Worm (Caenorhabditis elegans) whole organism, L1 larva: Measurements from ENCODE around the gene slc-36.5.
A peak's percentile ranks its signal among the peaks of the same experiment; 100 is the strongest.

Source experiments
- C04F5.9 ChIP-seq: sonication (generic microtip); optimal IDR thresholded peaks from 2 replicates; lab custom pipeline; 2016; ENCODE audit warnings: missing genetic modification characterization, missing compliant biosample characterization
- C34B4.2 ChIP-seq: sonication (generic microtip); optimal IDR thresholded peaks from 2 replicates; lab custom pipeline; 2017; ENCODE audit warnings: mild to moderate bottlenecking, missing genetic modification characterization, missing compliant biosample characterization
- F16B12.6 ChIP-seq: fragments of 150-350 bp; optimal IDR thresholded peaks from 2 replicates; lab custom pipeline; 2014; ENCODE audit warnings: missing biosample characterization, missing genetic modification characterization
- ceh-63 ChIP-seq: fragments of 200-800 bp; sonication (Bioruptor generic); optimal IDR thresholded peaks from 2 replicates; lab custom pipeline; 2018; ENCODE audit warnings: mild to moderate bottlenecking, missing genetic modification characterization, missing compliant biosample characterization
- ceh-82 ChIP-seq, 3 experiments: fragments of 150-350 bp in 1 of 3; sonication (generic microtip) in 2 of 3; optimal IDR thresholded peaks; 2 replicates each; lab custom pipeline; 2014 to 2017; ENCODE audit warnings: missing biosample characterization in 3 of 3, missing genetic modification characterization in 3 of 3
- ceh-88 ChIP-seq: fragments of 200-800 bp; sonication (Bioruptor generic); IDR thresholded peaks from 2 replicates; pipeline ENCODE4 v1.3.6; 2022; ENCODE audit warnings: missing genetic modification characterization, missing compliant biosample characterization
- ces-1 ChIP-seq: fragments of 150-350 bp; optimal IDR thresholded peaks from 2 replicates; lab custom pipeline; 2014; ENCODE audit warnings: missing biosample characterization, missing genetic modification reagents, missing genetic modification characterization
- dpl-1 ChIP-seq, 3 experiments: fragments of 150-350 bp in 2 of 3; sonication (generic microtip) in 1 of 3; optimal IDR thresholded peaks; 2 replicates each; lab custom pipeline; 2014 to 2017; ENCODE audit warnings: missing biosample characterization in 3 of 3, missing genetic modification characterization in 3 of 3, missing genetic modification reagents in 3 of 3
- efl-1 ChIP-seq, 4 experiments: fragments of 150-350 bp; optimal IDR thresholded peaks in 3 of 4; peaks in 1 of 4; 1 replicate in 1 of 4; 2 replicates in 3 of 4; lab custom pipeline; 2014; ENCODE audit warnings: missing biosample characterization in 2 of 4, missing genetic modification characterization in 2 of 4, missing genetic modification reagents in 2 of 4
- ets-5 ChIP-seq: fragments of 200-800 bp; sonication (Bioruptor generic); IDR thresholded peaks from 2 replicates; pipeline ENCODE4 v1.3.6; 2022; ENCODE audit warnings: missing genetic modification characterization, missing compliant biosample characterization
- fkh-8 ChIP-seq: sonication (generic microtip); optimal IDR thresholded peaks from 2 replicates; lab custom pipeline; 2016; ENCODE audit warnings: mild to moderate bottlenecking, missing genetic modification characterization, missing compliant biosample characterization
- fos-1 ChIP-seq: fragments of 150-350 bp; optimal IDR thresholded peaks from 2 replicates; lab custom pipeline; 2014; ENCODE audit warnings: missing biosample characterization, missing genetic modification characterization
- hlh-17 ChIP-seq: fragments of 200-800 bp; sonication (Bioruptor generic); optimal IDR thresholded peaks from 2 replicates; lab custom pipeline; 2018; ENCODE audit warnings: missing genetic modification characterization, mild to moderate bottlenecking, missing compliant biosample characterization, moderate library complexity, borderline replicate concordance
- hlh-4 ChIP-seq: sonication (generic microtip); optimal IDR thresholded peaks from 2 replicates; lab custom pipeline; 2016; ENCODE audit warnings: mild to moderate bottlenecking, missing genetic modification characterization, missing compliant biosample characterization
- hpl-2 ChIP-seq: fragments of 150-350 bp; optimal IDR thresholded peaks from 2 replicates; lab custom pipeline; 2014; ENCODE audit warnings: missing biosample characterization, missing genetic modification reagents, missing genetic modification characterization
- isw-1 ChIP-seq: fragments of 200-800 bp; sonication (Bioruptor generic); IDR thresholded peaks from 2 replicates; pipeline ENCODE4 v1.3.6; 2022; ENCODE audit warnings: missing genetic modification characterization, missing compliant biosample characterization
- lin-13 ChIP-seq: fragments of 150-350 bp; optimal IDR thresholded peaks from 2 replicates; lab custom pipeline; 2014; ENCODE audit warnings: missing biosample characterization, missing genetic modification reagents, missing genetic modification characterization
- lin-14 ChIP-seq: fragments of 200-800 bp; sonication (Bioruptor generic); optimal IDR thresholded peaks from 2 replicates; lab custom pipeline; 2018; ENCODE audit warnings: mild to moderate bottlenecking, missing genetic modification characterization, moderate library complexity, missing compliant biosample characterization
- lin-35 ChIP-seq, 2 experiments: fragments of 150-350 bp; optimal IDR thresholded peaks; 2 replicates each; lab custom pipeline; 2014; ENCODE audit warnings: missing biosample characterization in 2 of 2, missing genetic modification characterization in 2 of 2, missing genetic modification reagents in 2 of 2
- lsy-2 ChIP-seq, 2 experiments: fragments of 150-350 bp; optimal IDR thresholded peaks; 2 replicates each; lab custom pipeline; 2014; ENCODE audit warnings: missing biosample characterization in 2 of 2, missing genetic modification characterization in 2 of 2
- mdl-1 ChIP-seq, 2 experiments: fragments of 150-350 bp; optimal IDR thresholded peaks; 2 replicates each; lab custom pipeline; 2014 to 2017; ENCODE audit warnings: missing biosample characterization in 2 of 2, missing genetic modification characterization in 2 of 2, inconsistent platforms in 1 of 2
- mef-2 ChIP-seq: fragments of 150-350 bp; optimal IDR thresholded peaks from 2 replicates; lab custom pipeline; 2014; ENCODE audit warnings: missing biosample characterization, missing genetic modification characterization
- mep-1 ChIP-seq: fragments of 150-350 bp; optimal IDR thresholded peaks from 2 replicates; lab custom pipeline; 2014; ENCODE audit warnings: missing biosample characterization, missing genetic modification characterization
- nhr-11 ChIP-seq: fragments of 150-350 bp; optimal IDR thresholded peaks from 2 replicates; lab custom pipeline; 2014; ENCODE audit warnings: missing biosample characterization, missing genetic modification characterization
- nhr-12 ChIP-seq: sonication (generic microtip); optimal IDR thresholded peaks from 2 replicates; lab custom pipeline; 2017; ENCODE audit warnings: missing biosample characterization, missing genetic modification characterization
- nhr-19 ChIP-seq: fragments of 200-800 bp; sonication (Bioruptor generic); conservative IDR thresholded peaks from 2 replicates; pipeline ENCODE4 v1.3.6; 2022; ENCODE audit warnings: missing genetic modification characterization, missing compliant biosample characterization
- nhr-20 ChIP-seq: sonication (generic microtip); optimal IDR thresholded peaks from 2 replicates; lab custom pipeline; 2016; ENCODE audit warnings: mild to moderate bottlenecking, missing genetic modification characterization, missing compliant biosample characterization
- nhr-47 ChIP-seq: sonication (generic microtip); optimal IDR thresholded peaks from 2 replicates; lab custom pipeline; 2016; ENCODE audit warnings: mild to moderate bottlenecking, missing genetic modification characterization, moderate library complexity, missing compliant biosample characterization
- nhr-71 ChIP-seq: sonication (generic microtip); optimal IDR thresholded peaks from 2 replicates; lab custom pipeline; 2016; ENCODE audit warnings: mild to moderate bottlenecking, missing genetic modification characterization, moderate library complexity, missing compliant biosample characterization
- pag-3 ChIP-seq: sonication (generic microtip); optimal IDR thresholded peaks from 2 replicates; lab custom pipeline; 2017; ENCODE audit warnings: missing genetic modification characterization, mild to moderate bottlenecking, missing compliant biosample characterization, antibody characterized with exemption, borderline replicate concordance; ENCODE audit not compliant: insufficient read depth
- pax-3 ChIP-seq: fragments of 200-800 bp; sonication (Bioruptor generic); optimal IDR thresholded peaks from 2 replicates; lab custom pipeline; 2018; ENCODE audit warnings: mild to moderate bottlenecking, missing genetic modification characterization, moderate library complexity, missing compliant biosample characterization
- pqm-1 ChIP-seq: sonication (generic microtip); optimal IDR thresholded peaks from 3 replicates; lab custom pipeline; 2017; ENCODE audit warnings: missing biosample characterization, missing genetic modification characterization
- rnt-1 ChIP-seq: sonication (generic microtip); optimal IDR thresholded peaks from 2 replicates; lab custom pipeline; 2016; ENCODE audit warnings: mild to moderate bottlenecking, missing genetic modification characterization, moderate library complexity, missing compliant biosample characterization
- skn-1 ChIP-seq: fragments of 150-350 bp; optimal IDR thresholded peaks from 2 replicates; lab custom pipeline; 2014; ENCODE audit warnings: missing biosample characterization, missing genetic modification characterization
- snpc-4 ChIP-seq: fragments of 150-350 bp; optimal IDR thresholded peaks from 2 replicates; lab custom pipeline; 2014; ENCODE audit warnings: missing biosample characterization, missing genetic modification characterization
- snu-23 ChIP-seq: sonication (generic microtip); optimal IDR thresholded peaks from 2 replicates; lab custom pipeline; 2016; ENCODE audit warnings: missing genetic modification characterization, missing compliant biosample characterization
- sptf-1 ChIP-seq: fragments of 150-350 bp; optimal IDR thresholded peaks from 2 replicates; lab custom pipeline; 2014; ENCODE audit warnings: missing biosample characterization, missing genetic modification characterization
- swsn-7 ChIP-seq: sonication (generic microtip); optimal IDR thresholded peaks from 2 replicates; lab custom pipeline; 2016; ENCODE audit warnings: missing genetic modification characterization, missing compliant biosample characterization
- tbx-2 ChIP-seq: sonication (generic microtip); optimal IDR thresholded peaks from 2 replicates; lab custom pipeline; 2016; ENCODE audit warnings: missing genetic modification characterization, missing compliant biosample characterization
- unc-130 ChIP-seq: fragments of 150-350 bp; optimal IDR thresholded peaks from 2 replicates; lab custom pipeline; 2017; ENCODE audit warnings: missing biosample characterization, missing genetic modification characterization, inconsistent platforms
- unc-62 ChIP-seq: fragments of 150-350 bp; optimal IDR thresholded peaks from 2 replicates; lab custom pipeline; 2014; ENCODE audit warnings: missing biosample characterization, missing genetic modification reagents, missing genetic modification characterization
- unc-86 ChIP-seq: sonication (generic microtip); optimal IDR thresholded peaks from 2 replicates; lab custom pipeline; 2016; ENCODE audit warnings: missing genetic modification characterization, missing compliant biosample characterization
- unc-98 ChIP-seq: fragments of 200-800 bp; sonication (Bioruptor generic); IDR thresholded peaks from 2 replicates; pipeline ENCODE4 v1.3.6; 2022; ENCODE audit warnings: missing genetic modification characterization, missing compliant biosample characterization
- xbp-1 ChIP-seq: sonication (generic microtip); optimal IDR thresholded peaks from 2 replicates; lab custom pipeline; 2016; ENCODE audit warnings: missing genetic modification characterization, missing compliant biosample characterization
- zip-4 ChIP-seq: fragments of 200-800 bp; sonication (Bioruptor generic); optimal IDR thresholded peaks from 2 replicates; lab custom pipeline; 2018; ENCODE audit warnings: mild to moderate bottlenecking, missing genetic modification characterization, moderate library complexity, missing compliant biosample characterization
- ztf-11 ChIP-seq, 2 experiments: sonication (generic microtip); optimal IDR thresholded peaks; 2 replicates each; lab custom pipeline; 2016 to 2017; ENCODE audit warnings: missing genetic modification characterization in 2 of 2, missing biosample characterization in 1 of 2, missing compliant biosample characterization in 1 of 2
- ztf-4 ChIP-seq: fragments of 150-350 bp; optimal IDR thresholded peaks from 2 replicates; lab custom pipeline; 2014; ENCODE audit warnings: missing biosample characterization, missing genetic modification characterization

Gene slc-36.5

DNA sequence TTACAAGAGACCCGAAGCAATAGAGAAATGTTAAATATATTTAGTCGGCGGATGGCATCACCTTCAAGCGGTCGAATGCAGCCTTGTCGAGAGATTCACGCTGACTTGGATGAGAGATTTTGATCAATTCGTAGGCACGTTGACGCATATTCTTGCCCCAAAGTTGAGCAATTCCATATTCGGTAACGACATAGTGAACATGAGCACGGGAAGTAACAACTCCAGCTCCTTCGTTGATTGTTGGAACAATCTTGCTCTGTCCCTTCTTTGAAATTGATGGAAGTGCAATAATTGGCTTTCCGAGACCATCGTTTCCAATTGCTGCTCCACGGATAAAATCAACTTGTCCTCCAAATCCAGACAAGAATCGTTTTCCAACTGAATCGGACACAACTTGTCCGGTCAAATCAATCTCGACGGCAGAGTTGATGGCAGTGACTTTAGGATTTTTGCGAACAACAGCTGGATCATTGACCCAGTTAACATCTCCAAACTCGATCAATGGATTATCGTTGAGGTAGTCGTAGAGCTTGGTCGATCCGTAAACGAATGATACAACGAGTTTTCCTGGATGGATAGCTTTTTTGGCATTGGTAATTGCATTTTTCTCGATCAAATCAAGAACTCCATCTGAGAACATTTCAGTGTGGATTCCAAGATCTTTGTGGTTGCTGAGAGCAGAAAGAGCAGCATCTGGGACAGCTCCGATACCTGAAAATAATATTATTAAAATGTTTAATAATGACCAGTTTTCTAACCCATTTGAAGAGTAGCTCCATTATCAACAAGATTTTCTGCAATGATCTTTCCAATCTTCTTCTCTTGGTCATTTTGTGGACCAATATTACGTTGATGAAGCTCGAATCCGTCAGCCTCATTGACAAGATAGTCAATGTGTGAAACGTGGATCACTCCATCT, 12.1 kb upstream of the slc-36.5 start (continued):
- TF ChIP-seq unc-130 (tag; lab: Kevin White, UChicago) (no peak), nhr-12 (tag; lab: Kevin White, UChicago) (no peak), mef-2 (tag; lab: Kevin White, UChicago) (no peak), fos-1 (tag; lab: Kevin White, UChicago) (no peak), nhr-71 (tag; lab: Kevin White, UChicago) (no peak), snpc-4 (no peak), nhr-11 (tag; lab: Kevin White, UChicago) (no peak), nhr-20 (peak; percentile 11), skn-1 (tag; lab: Kevin White, UChicago) (peak; percentile 8), hlh-4 (no peak), unc-98 (GFP tag; lab: Robert Waterston, UW) (no peak), ztf-4 (tag; lab: Kevin White, UChicago) (peak; percentile 39), lin-35 (GFP tag; optimal IDR thresholded peaks at IDR 0.05; lab: Kevin White, UChicago) (peak in 1 of 2 experiments; percentile 9), pax-3 (tag; lab: Kevin White, UChicago) (no peak), lin-13 (peak; percentile 17), zip-4 (GFP tag; lab: Kevin White, UChicago) (no peak), sptf-1 (tag; lab: Kevin White, UChicago) (no peak)

DNA sequence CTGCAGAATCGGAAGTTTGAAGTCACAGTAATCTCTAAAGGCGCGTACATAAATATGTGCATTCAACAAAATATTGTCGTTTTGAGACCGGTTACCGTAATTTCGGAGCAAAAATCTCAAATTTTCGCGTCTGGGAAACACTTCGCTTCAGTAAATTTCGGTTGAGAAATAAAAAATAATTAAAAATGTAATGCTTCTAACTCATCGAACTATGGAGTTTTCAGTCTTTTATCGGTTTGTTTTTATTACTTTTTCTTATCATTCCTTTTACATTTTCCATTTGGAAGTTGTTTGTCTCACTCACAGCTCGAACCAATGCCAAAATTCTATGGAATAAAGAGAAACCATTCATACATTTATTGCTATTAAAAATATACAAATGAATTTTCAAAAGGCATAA, 11.4 kb upstream of the slc-36.5 start:
- TF ChIP-seq sptf-1 (tag; lab: Kevin White, UChicago), result no peak
- TF ChIP-seq pqm-1, result no peak
- peak; percentile 43 for TF ChIP-seq rnt-1 (tag; lab: Kevin White, UChicago)
- peak; percentile 40 for TF ChIP-seq swsn-7 (tag; lab: Kevin White, UChicago)
- peak; percentile 70 for TF ChIP-seq tbx-2 (tag; lab: Kevin White, UChicago)
- TF ChIP-seq F16B12.6, result no peak
- TF ChIP-seq mef-2 (tag; lab: Kevin White, UChicago), result no peak
- TF ChIP-seq snu-23 (GFP tag; lab: Kevin White, UChicago), result peak; percentile 89
- no peak for TF ChIP-seq fos-1 (tag; lab: Kevin White, UChicago)
- TF ChIP-seq mep-1, result no peak
- peak; percentile 70 for TF ChIP-seq pax-3 (tag; lab: Kevin White, UChicago)
- TF ChIP-seq C34B4.2 (tag; lab: Kevin White, UChicago), result no peak
- TF ChIP-seq unc-86 (tag; lab: Kevin White, UChicago), result no peak
- no peak for TF ChIP-seq unc-62 (GFP tag; lab: Kevin White, UChicago)
- TF ChIP-seq ces-1 (GFP tag; lab: Kevin White, UChicago), result no peak
- no peak for TF ChIP-seq fkh-8 (tag; lab: Kevin White, UChicago)
- no peak for TF ChIP-seq ets-5
- peak in 1 of 2 experiments; percentile 7 for TF ChIP-seq ztf-11 (tag; optimal IDR thresholded peaks at IDR 0.05; lab: Kevin White, UChicago)
- peak; percentile 84 for TF ChIP-seq nhr-71 (tag; lab: Kevin White, UChicago)
- TF ChIP-seq lin-14 (GFP tag; lab: Kevin White, UChicago), result peak; percentile 51
- TF ChIP-seq ceh-82 (tag; optimal IDR thresholded peaks at IDR 0.05; lab: Kevin White, UChicago), result no peak
- TF ChIP-seq xbp-1 (tag; lab: Kevin White, UChicago), result peak; percentile 40
- TF ChIP-seq dpl-1 (GFP tag; optimal IDR thresholded peaks at IDR 0.05; lab: Kevin White, UChicago), result peak in 1 of 3 experiments; percentile 18
- TF ChIP-seq lin-13, result peak; percentile 18
- TF ChIP-seq nhr-47 (tag; lab: Kevin White, UChicago), result peak; percentile 58
- TF ChIP-seq zip-4 (GFP tag; lab: Kevin White, UChicago), result peak; percentile 33
- TF ChIP-seq hpl-2 (GFP tag; lab: Kevin White, UChicago), result no peak
- no peak for TF ChIP-seq hlh-17 (GFP tag; lab: Kevin White, UChicago)
- TF ChIP-seq unc-98 (GFP tag; lab: Robert Waterston, UW), result no peak
- peak; percentile 59 for TF ChIP-seq ceh-88 (GFP tag; lab: Robert Waterston, UW)
- TF ChIP-seq pag-3 (tag; lab: Kevin White, UChicago), result no peak
- peak; percentile 74 for TF ChIP-seq nhr-19 (GFP tag; lab: Robert Waterston, UW)
- TF ChIP-seq isw-1 (GFP tag; lab: Robert Waterston, UW), result no peak
- no peak for TF ChIP-seq mdl-1 (tag; optimal IDR thresholded peaks at IDR 0.05; lab: Kevin White, UChicago)
- TF ChIP-seq nhr-12 (tag; lab: Kevin White, UChicago), result no peak
- peak; percentile 21 to 55 for TF ChIP-seq lsy-2 (tag; optimal IDR thresholded peaks at IDR 0.05; lab: Kevin White, UChicago)
- peak; percentile 33 for TF ChIP-seq C04F5.9 (tag; lab: Kevin White, UChicago)
- no peak for TF ChIP-seq efl-1 (optimal IDR thresholded peaks at IDR 0.05; lab: Kevin White, UChicago)
- peak in 1 of 2 experiments; percentile 93 for TF ChIP-seq efl-1 (GFP tag; optimal IDR thresholded peaks at IDR 0.05 in 1 of 2; lab: Kevin White, UChicago)
- TF ChIP-seq ceh-63 (GFP tag; lab: Kevin White, UChicago), result no peak
